Worm (Caenorhabditis elegans) whole organism, late embryonic: ENCODE data around the gene M02B7.7.

Source experiments
- ceh-9 ChIP-seq: sonication (generic microtip); optimal IDR thresholded peaks from 2 replicates; lab custom pipeline; 2016; ENCODE audit warnings: mild to moderate bottlenecking, missing genetic modification characterization, inconsistent platforms, missing compliant biosample characterization
- elt-2 ChIP-seq: sonication (generic microtip); optimal IDR thresholded peaks from 2 replicates; lab custom pipeline; 2016; ENCODE audit warnings: missing genetic modification reagents, missing genetic modification characterization, missing compliant biosample characterization
- sdc-2 ChIP-seq: sonication (generic microtip); optimal IDR thresholded peaks from 2 replicates; lab custom pipeline; 2016; ENCODE audit warnings: missing genotype, missing genetic modification characterization, missing compliant biosample characterization

DNA sequence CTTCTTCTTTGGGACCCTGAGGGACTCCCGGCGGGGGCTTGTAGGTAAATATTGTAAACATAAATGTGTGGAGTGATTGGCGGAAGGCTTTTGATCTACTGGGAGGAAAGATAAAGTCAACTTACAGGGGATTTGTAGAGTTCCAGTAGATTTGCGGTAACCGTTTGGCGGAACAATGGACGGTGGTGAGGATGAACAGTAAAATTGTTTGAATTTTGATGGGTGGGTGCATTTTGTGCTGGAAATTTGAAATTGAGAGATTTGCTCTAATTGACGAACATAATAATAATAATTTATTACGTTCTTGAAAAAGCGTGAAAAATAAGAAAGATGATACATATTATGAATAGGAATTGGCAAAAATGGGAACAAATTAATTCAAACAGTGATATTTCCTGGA lies 40.4 kb downstream of the M02B7.7 start, which contains the start of gene vab-2:
- no peak for TF ChIP-seq sdc-2 (tag; lab: Kevin White, UChicago)
- no peak for TF ChIP-seq elt-2 (tag; lab: Kevin White, UChicago)
- TF ChIP-seq ceh-9 (tag; lab: Kevin White, UChicago), result no peak
